Fruit fly (Drosophila melanogaster) whole organism, embryonic: ENCODE measurements around the gene NfI.

Experiments
- Atf6 ChIP-seq: fragments of 200-800 bp; sonication (Bioruptor generic); IDR thresholded peaks from 2 replicates; pipeline ENCODE4 v1.3.6; 2022; ENCODE audit warnings: missing biosample characterization, missing genetic modification characterization
- CG10209 ChIP-seq: fragments of 200-800 bp; sonication (Bioruptor generic); optimal IDR thresholded peaks from 3 replicates; lab custom pipeline; 2017; ENCODE audit warnings: missing biosample characterization, mild to moderate bottlenecking, missing genetic modification characterization, missing genetic modification reagents
- CG10274 ChIP-seq: fragments of 200-800 bp; sonication (Bioruptor generic); optimal IDR thresholded peaks from 3 replicates; lab custom pipeline; 2017; ENCODE audit warnings: missing biosample characterization, mild to moderate bottlenecking, missing genetic modification characterization
- CG11085 ChIP-seq: fragments of 200-800 bp; sonication (Bioruptor generic); IDR thresholded peaks from 2 replicates; pipeline ENCODE4 v1.3.6; 2022; ENCODE audit warnings: missing biosample characterization, missing genetic modification characterization
- CG11398 ChIP-seq: fragments of 200-800 bp; sonication (Bioruptor generic); optimal IDR thresholded peaks from 2 replicates; lab custom pipeline; 2016; ENCODE audit warnings: missing biosample characterization, missing genetic modification characterization
- CG12071 ChIP-seq: fragments of 200-800 bp; sonication (Bioruptor generic); optimal IDR thresholded peaks from 3 replicates; lab custom pipeline; 2018; ENCODE audit warnings: missing biosample characterization, mild to moderate bottlenecking, missing genetic modification characterization
- CG13894 ChIP-seq: fragments of 200-800 bp; sonication (Bioruptor generic); optimal IDR thresholded peaks from 3 replicates; lab custom pipeline; 2018; ENCODE audit warnings: missing biosample characterization, mild to moderate bottlenecking, missing genetic modification characterization, moderate library complexity
- CG15011 ChIP-seq: fragments of 200-800 bp; sonication (Bioruptor generic); optimal IDR thresholded peaks from 3 replicates; lab custom pipeline; 2018; ENCODE audit warnings: missing biosample characterization, mild to moderate bottlenecking, missing genetic modification characterization
- CG16779 ChIP-seq: fragments of 200-800 bp; sonication (Bioruptor generic); IDR thresholded peaks from 2 replicates; pipeline ENCODE4 v1.3.6; 2022; ENCODE audit warnings: missing biosample characterization, missing genetic modification characterization
- CG17361 ChIP-seq: fragments of 200-800 bp; sonication (Bioruptor generic); IDR thresholded peaks from 3 replicates; pipeline ENCODE4 v1.3.6; 2022; ENCODE audit warnings: missing biosample characterization, missing genetic modification characterization
- CG18262 ChIP-seq: fragments of 200-800 bp; optimal IDR thresholded peaks from 3 replicates; lab custom pipeline; 2019; ENCODE audit warnings: missing biosample characterization, mild to moderate bottlenecking, missing genetic modification characterization, moderate library complexity
- CG2678 ChIP-seq: fragments of 200-800 bp; sonication (Bioruptor generic); optimal IDR thresholded peaks from 3 replicates; lab custom pipeline; 2019; ENCODE audit warnings: missing biosample characterization, mild to moderate bottlenecking, missing genetic modification characterization, moderate library complexity
- CG30403 ChIP-seq: fragments of 200-800 bp; sonication (Bioruptor generic); optimal IDR thresholded peaks from 3 replicates; lab custom pipeline; 2016; ENCODE audit warnings: missing biosample characterization, missing genetic modification characterization
- CG33557 ChIP-seq: fragments of 200-800 bp; sonication (Bioruptor generic); optimal IDR thresholded peaks from 2 replicates; lab custom pipeline; 2019; ENCODE audit warnings: missing biosample characterization, mild to moderate bottlenecking, missing genetic modification characterization, moderate library complexity
- CG3407 ChIP-seq: fragments of 200-800 bp; sonication (Bioruptor generic); optimal IDR thresholded peaks from 2 replicates; lab custom pipeline; 2018; ENCODE audit warnings: missing biosample characterization, mild to moderate bottlenecking, missing genetic modification characterization
- CG3847 ChIP-seq: fragments of 200-800 bp; sonication (Bioruptor generic); IDR thresholded peaks from 2 replicates; pipeline ENCODE4 v1.3.6; 2022; ENCODE audit warnings: missing biosample characterization, missing genetic modification characterization
- CG8089 ChIP-seq: fragments of 200-800 bp; sonication (Bioruptor generic); optimal IDR thresholded peaks from 3 replicates; lab custom pipeline; 2016; ENCODE audit warnings: missing biosample characterization, missing genetic modification characterization
- CG8765 ChIP-seq: fragments of 200-800 bp; sonication (Bioruptor generic); IDR thresholded peaks from 2 replicates; pipeline ENCODE4 v1.3.6; 2022; ENCODE audit warnings: missing biosample characterization, missing genetic modification characterization
- CG9817 ChIP-seq: fragments of 200-800 bp; sonication (Bioruptor generic); optimal IDR thresholded peaks from 2 replicates; lab custom pipeline; 2018; ENCODE audit warnings: missing biosample characterization, mild to moderate bottlenecking, missing genetic modification characterization, moderate library complexity
- D19A ChIP-seq: fragments of 200-800 bp; optimal IDR thresholded peaks from 3 replicates; lab custom pipeline; 2019; ENCODE audit warnings: missing biosample characterization, mild to moderate bottlenecking, missing genetic modification characterization, moderate library complexity
- Dad ChIP-seq: fragments of 200-800 bp; sonication (Bioruptor generic); optimal IDR thresholded peaks from 3 replicates; lab custom pipeline; 2016; ENCODE audit warnings: missing biosample characterization, missing genetic modification characterization
- Dbx ChIP-seq: fragments of 200-800 bp; sonication (Bioruptor generic); IDR thresholded peaks from 3 replicates; pipeline ENCODE4 v1.3.6; 2022; ENCODE audit warnings: missing biosample characterization, missing genetic modification characterization
- Elba2 ChIP-seq: fragments of 200-800 bp; sonication (Bioruptor generic); optimal IDR thresholded peaks from 3 replicates; lab custom pipeline; 2016; ENCODE audit warnings: missing biosample characterization, missing genetic modification characterization
- HmgD ChIP-seq: fragments of 200-800 bp; sonication (Bioruptor generic); optimal IDR thresholded peaks from 3 replicates; lab custom pipeline; 2016; ENCODE audit warnings: missing biosample characterization, missing genetic modification characterization
- Hr3 ChIP-seq: fragments of 200-800 bp; sonication (Bioruptor generic); optimal IDR thresholded peaks from 3 replicates; lab custom pipeline; 2016; ENCODE audit warnings: missing biosample characterization, missing genetic modification characterization
- Lpt ChIP-seq: fragments of >200 bp; optimal IDR thresholded peaks from 2 replicates; lab custom pipeline; 2018; ENCODE audit warnings: missing biosample characterization, missing genetic modification characterization
- Max ChIP-seq: fragments of 200-800 bp; sonication (Bioruptor generic); optimal IDR thresholded peaks from 2 replicates; lab custom pipeline; 2016; ENCODE audit warnings: missing biosample characterization, mild to moderate bottlenecking, missing genetic modification characterization
- Mrtf ChIP-seq: fragments of 200-800 bp; sonication (Bioruptor generic); IDR thresholded peaks from 3 replicates; pipeline ENCODE4 v1.3.6; 2022; ENCODE audit warnings: missing biosample characterization, missing genetic modification characterization
- NC2β ChIP-seq: fragments of 200-800 bp; sonication (Bioruptor generic); optimal IDR thresholded peaks from 2 replicates; lab custom pipeline; 2016; ENCODE audit warnings: missing biosample characterization, missing genetic modification characterization
- NfI ChIP-seq: fragments of 200-800 bp; sonication (Bioruptor generic); optimal IDR thresholded peaks from 3 replicates; lab custom pipeline; 2018; ENCODE audit warnings: missing biosample characterization, mild to moderate bottlenecking, missing genetic modification characterization, moderate library complexity
- Rfx ChIP-seq: fragments of 200-800 bp; sonication (Bioruptor generic); IDR thresholded peaks from 2 replicates; pipeline ENCODE4 v1.3.6; 2022; ENCODE audit warnings: missing biosample characterization, missing genetic modification characterization
- Rx ChIP-seq: fragments of 200-800 bp; sonication (Bioruptor generic); IDR thresholded peaks from 2 replicates; pipeline ENCODE4 v1.3.6; 2022; ENCODE audit warnings: missing biosample characterization, missing genetic modification characterization
- Sox102F ChIP-seq: fragments of 200-800 bp; sonication (Bioruptor generic); optimal IDR thresholded peaks from 2 replicates; lab custom pipeline; 2018; ENCODE audit warnings: missing biosample characterization, mild to moderate bottlenecking, missing genetic modification characterization, moderate library complexity
- TFAM ChIP-seq: fragments of 200-800 bp; sonication (Bioruptor generic); optimal IDR thresholded peaks from 2 replicates; lab custom pipeline; 2017; ENCODE audit warnings: missing biosample characterization, missing genetic modification characterization, inconsistent platforms
- amos ChIP-seq: fragments of 200-800 bp; sonication (Bioruptor generic); IDR thresholded peaks from 2 replicates; pipeline ENCODE4 v1.3.6; 2022; ENCODE audit warnings: missing biosample characterization, missing genetic modification characterization; ENCODE audit not compliant: partially characterized antibody
- bab2 ChIP-seq: fragments of 200-800 bp; sonication (Bioruptor generic); optimal IDR thresholded peaks from 2 replicates; lab custom pipeline; 2016; ENCODE audit warnings: missing biosample characterization, missing genetic modification characterization
- bbx ChIP-seq: fragments of 200-800 bp; sonication (Bioruptor generic); IDR thresholded peaks from 2 replicates; pipeline ENCODE4 v1.3.6; 2022; ENCODE audit warnings: missing biosample characterization, missing genetic modification characterization; ENCODE audit not compliant: partially characterized antibody
- br ChIP-seq: fragments of >200 bp; optimal IDR thresholded peaks from 2 replicates; lab custom pipeline; 2017
- ems ChIP-seq: fragments of 200-800 bp; sonication (Bioruptor generic); optimal IDR thresholded peaks from 3 replicates; lab custom pipeline; 2016; ENCODE audit warnings: missing biosample characterization, missing genetic modification characterization
- fd96Cb ChIP-seq: fragments of 200-800 bp; sonication (Bioruptor generic); optimal IDR thresholded peaks from 2 replicates; lab custom pipeline; 2018; ENCODE audit warnings: missing biosample characterization, mild to moderate bottlenecking, missing genetic modification characterization, moderate library complexity
- gcm2 ChIP-seq: fragments of 200-800 bp; sonication (Bioruptor generic); optimal IDR thresholded peaks from 2 replicates; lab custom pipeline; 2016; ENCODE audit warnings: missing biosample characterization, missing genetic modification characterization
- grn ChIP-seq: fragments of 200-800 bp; sonication (Bioruptor generic); optimal IDR thresholded peaks from 3 replicates; lab custom pipeline; 2017; ENCODE audit warnings: missing biosample characterization, missing genetic modification characterization
- jumu ChIP-seq: fragments of 200-800 bp; sonication (Bioruptor generic); optimal IDR thresholded peaks from 3 replicates; lab custom pipeline; 2016; ENCODE audit warnings: missing biosample characterization, missing genetic modification characterization
- lab ChIP-seq: fragments of 200-800 bp; sonication (Bioruptor generic); optimal IDR thresholded peaks from 3 replicates; lab custom pipeline; 2017; ENCODE audit warnings: missing biosample characterization, missing genetic modification characterization, mild to moderate bottlenecking, moderate library complexity, missing genetic modification reagents
- prd ChIP-seq, 3 experiments: fragments of >200 bp in 2 of 3; fragments of 200-800 bp in 1 of 3; sonication (Bioruptor generic) in 1 of 3; optimal IDR thresholded peaks in 2 of 3; IDR thresholded peaks in 1 of 3; 2 replicates in 2 of 3; 3 replicates in 1 of 3; pipeline versions ENCODE4 v1.3.6 to Lab custom; 2017 to 2022; ENCODE audit warnings: missing biosample characterization in 1 of 3, missing genetic modification characterization in 1 of 3
- psq ChIP-seq: fragments of 200-800 bp; sonication (Bioruptor generic); optimal IDR thresholded peaks from 2 replicates; lab custom pipeline; 2017; ENCODE audit warnings: missing biosample characterization, missing genetic modification characterization
- slbo ChIP-seq: fragments of 200-800 bp; sonication (Bioruptor generic); IDR thresholded peaks from 2 replicates; pipeline ENCODE4 v1.3.6; 2022; ENCODE audit warnings: missing biosample characterization, missing genetic modification characterization
- so ChIP-seq: fragments of 200-800 bp; sonication (Bioruptor generic); IDR thresholded peaks from 3 replicates; pipeline ENCODE4 v1.3.6; 2022; ENCODE audit warnings: missing biosample characterization, missing genetic modification characterization
- tll ChIP-seq, 2 experiments: fragments of 200-800 bp in 1 of 2; fragments of >200 bp in 1 of 2; sonication (Bioruptor generic) in 1 of 2; optimal IDR thresholded peaks; 2 replicates each; lab custom pipeline; 2017 to 2019; ENCODE audit warnings: missing biosample characterization in 2 of 2, missing genetic modification characterization in 2 of 2, mild to moderate bottlenecking in 1 of 2, moderate library complexity in 1 of 2
- tup ChIP-seq: fragments of 200-800 bp; sonication (Bioruptor generic); optimal IDR thresholded peaks from 2 replicates; lab custom pipeline; 2016; ENCODE audit warnings: missing biosample characterization, mild to moderate bottlenecking, missing genetic modification characterization, moderate library complexity
- zen2 ChIP-seq: fragments of 200-800 bp; sonication (Bioruptor generic); IDR thresholded peaks from 3 replicates; pipeline ENCODE4 v1.3.6; 2022; ENCODE audit warnings: missing biosample characterization, missing genetic modification characterization; ENCODE audit not compliant: partially characterized antibody

NfI gene

dm6 chr4:314672-315266 lies 38.6 kb upstream of the NfI start, which contains the start of gene Rnf11 (continued):
- TF ChIP-seq CG11398 (no peak), so (no peak), psq (GFP tag; lab: Kevin White, UChicago) (no peak), Rfx (no peak), NfI (GFP tag; lab: Kevin White, UChicago) (no peak), slbo (GFP tag; lab: Robert Waterston, UW) (no peak; the same call in 1 of the 2 replicates), tll (GFP tag; optimal IDR thresholded peaks at IDR 0.05; lab: Kevin White, UChicago) (no peak), CG3847 (no peak), CG11085 (GFP tag; lab: Robert Waterston, UW) (no peak), lab (GFP tag; lab: Kevin White, UChicago) (no peak), Elba2 (no peak), zen2 (GFP tag; lab: Robert Waterston, UW) (no peak), Max (GFP tag; lab: Kevin White, UChicago) (no peak), CG17361 (GFP tag; lab: Robert Waterston, UW) (no peak), br (no peak), CG9817 (tag; lab: Kevin White, UChicago) (no peak), CG10209 (GFP tag; lab: Kevin White, UChicago) (no peak), CG30403 (GFP tag; lab: Kevin White, UChicago) (no peak), tup (no peak), CG16779 (GFP tag; lab: Robert Waterston, UW) (no peak), CG2678 (tag; lab: Kevin White, UChicago) (no peak), jumu (no peak), NC2β (GFP tag; lab: Kevin White, UChicago) (no peak), Atf6 (GFP tag; lab: Robert Waterston, UW) (no peak), Sox102F (GFP tag; lab: Kevin White, UChicago) (no peak), fd96Cb (tag; lab: Kevin White, UChicago) (no peak), CG10274 (no peak), Dbx (GFP tag; lab: Robert Waterston, UW) (no peak), CG13894 (peak; percentile 9), CG15011 (no peak), ems (GFP tag; lab: Kevin White, UChicago) (no peak), CG33557 (GFP tag; lab: Kevin White, UChicago) (peak; percentile 2), Lpt (GFP tag; lab: Kevin White, UChicago) (no peak), prd (optimal IDR thresholded peaks at IDR 0.05; lab: Kevin White, UChicago) (no peak), prd (GFP tag; IDR thresholded peaks at IDR 0.05; lab: Robert Waterston, UW) (no peak; the same call in 2 of the 3 replicates), Hr3 (GFP tag; lab: Kevin White, UChicago) (no peak), D19A (tag; lab: Kevin White, UChicago) (peak; percentile 6), CG18262 (tag; lab: Kevin White, UChicago) (no peak), CG8765 (GFP tag; lab: Robert Waterston, UW) (no peak), Dad (GFP tag; lab: Kevin White, UChicago) (no peak), TFAM (no peak), bab2 (GFP tag; lab: Kevin White, UChicago) (no peak), CG12071 (no peak), CG8089 (peak; percentile 40), amos (GFP tag; lab: Robert Waterston, UW) (no peak; the same call in 1 of the 2 replicates), bbx (no peak), HmgD (GFP tag; lab: Kevin White, UChicago) (no peak), Rx (GFP tag; lab: Robert Waterston, UW) (no peak), grn (GFP tag; lab: Kevin White, UChicago) (no peak), gcm2 (GFP tag; lab: Kevin White, UChicago) (no peak), CG3407 (GFP tag; lab: Kevin White, UChicago) (no peak), Mrtf (GFP tag; lab: Robert Waterston, UW) (no peak)
